Fruit fly (Drosophila melanogaster): ENCODE results near the gene RabX5.

RabX5 gene

dm6 chr3L:1644920-1645567 is 24.9 kb downstream of the RabX5 start, which contains the start of the genes alphaCOP and CG13919:
Gene alphaCOP, minus strand, starts transcription at chr3L:1645199.
Gene CG13919, plus strand, starts transcription at chr3L:1645467.
- TF ChIP-seq Crg-1 (GFP tag; optimal IDR thresholded peaks at IDR 0.05), result peak; percentile 97
- TF ChIP-seq CG14711 (tag; optimal IDR thresholded peaks at IDR 0.05), result peak; percentile 96
- TF ChIP-seq CG7045 (GFP tag; optimal IDR thresholded peaks at IDR 0.05), result peak; percentile 96
- peak; percentile 91 for TF ChIP-seq Mnt (GFP tag; optimal IDR thresholded peaks at IDR 0.05)
- peak; percentile 97 for TF ChIP-seq CG7101 (tag; optimal IDR thresholded peaks at IDR 0.05)
- TF ChIP-seq pad (GFP tag; optimal IDR thresholded peaks at IDR 0.05), result peak; percentile 86
- TF ChIP-seq cic (GFP tag; optimal IDR thresholded peaks at IDR 0.05), result peak; percentile 74
- TF ChIP-seq CG11617 (GFP tag; optimal IDR thresholded peaks at IDR 0.05), result peak; percentile 94
- peak; percentile 91 for TF ChIP-seq Clk (GFP tag; optimal IDR thresholded peaks at IDR 0.05)
- no peak for TF ChIP-seq kay (GFP tag; ENCODE audit: borderline replicate concordance)
- TF ChIP-seq CG33017 (tag; optimal IDR thresholded peaks at IDR 0.05), result peak; percentile 97
- peak; percentile 95 for TF ChIP-seq CG5204 (GFP tag; optimal IDR thresholded peaks at IDR 0.05)
- peak; percentile 93 for TF ChIP-seq Hr96 (GFP tag; optimal IDR thresholded peaks at IDR 0.05)
- peak; percentile 84 for TF ChIP-seq ovo (GFP tag; optimal IDR thresholded peaks at IDR 0.05)
- peak; percentile 76 for TF ChIP-seq tj (GFP tag; optimal IDR thresholded peaks at IDR 0.05)
- TF ChIP-seq bab1 (GFP tag; optimal IDR thresholded peaks at IDR 0.05), result peak; percentile 98
- peak; percentile 97 for TF ChIP-seq toe (GFP tag; optimal IDR thresholded peaks at IDR 0.05)
- peak; percentile 96 for TF ChIP-seq CG12768 (GFP tag; optimal IDR thresholded peaks at IDR 0.05)
- TF ChIP-seq cnc (optimal IDR thresholded peaks at IDR 0.05), result no peak
- peak; percentile 95 for TF ChIP-seq CG1620 (GFP tag; optimal IDR thresholded peaks at IDR 0.05)

dm6 chr3L:1639185-1639812 is 30.6 kb downstream of the RabX5 start, which contains the start of the genes Mettl2 and Bgb:
Gene Mettl2, minus strand, starts transcription at chr3L:1639235.
Gene Bgb, plus strand, starts transcription at chr3L:1639711.
- peak; percentile 73 for TF ChIP-seq CG14711 (tag; optimal IDR thresholded peaks at IDR 0.05)
- peak; percentile 69 for TF ChIP-seq CG12768 (GFP tag; optimal IDR thresholded peaks at IDR 0.05)
- peak; percentile 58 for TF ChIP-seq ovo (GFP tag; optimal IDR thresholded peaks at IDR 0.05)
- peak; percentile 90 for TF ChIP-seq toe (GFP tag; optimal IDR thresholded peaks at IDR 0.05)
- TF ChIP-seq cnc (optimal IDR thresholded peaks at IDR 0.05), result no peak
- peak; percentile 65 for TF ChIP-seq CG11617 (GFP tag; optimal IDR thresholded peaks at IDR 0.05)
- TF ChIP-seq kay (GFP tag; ENCODE audit: borderline replicate concordance), result no peak
- TF ChIP-seq Crg-1 (GFP tag; optimal IDR thresholded peaks at IDR 0.05), result peak; percentile 65
- peak; percentile 65 for TF ChIP-seq CG33017 (tag; optimal IDR thresholded peaks at IDR 0.05)
- TF ChIP-seq Clk (GFP tag; optimal IDR thresholded peaks at IDR 0.05), result peak; percentile 68
- peak; percentile 59 for TF ChIP-seq Mnt (GFP tag; optimal IDR thresholded peaks at IDR 0.05)
- TF ChIP-seq CG7045 (GFP tag; optimal IDR thresholded peaks at IDR 0.05), result peak; percentile 75
- TF ChIP-seq tj (GFP tag; optimal IDR thresholded peaks at IDR 0.05), result peak; percentile 50
- TF ChIP-seq CG1620 (GFP tag; optimal IDR thresholded peaks at IDR 0.05), result peak; percentile 83
- peak; percentile 68 for TF ChIP-seq pad (GFP tag; optimal IDR thresholded peaks at IDR 0.05)
- TF ChIP-seq Hr96 (GFP tag; optimal IDR thresholded peaks at IDR 0.05), result peak; percentile 84
- no peak for TF ChIP-seq cic (GFP tag; optimal IDR thresholded peaks at IDR 0.05)
- no peak for TF ChIP-seq CG5204 (GFP tag; optimal IDR thresholded peaks at IDR 0.05)
- TF ChIP-seq CG7101 (tag; optimal IDR thresholded peaks at IDR 0.05), result peak; percentile 78
- peak; percentile 56 for TF ChIP-seq bab1 (GFP tag; optimal IDR thresholded peaks at IDR 0.05)

- TF ChIP-seq Mnt (GFP tag; optimal IDR thresholded peaks at IDR 0.05), result no peak
- TF ChIP-seq CG5204 (GFP tag; optimal IDR thresholded peaks at IDR 0.05), result no peak
- no peak for TF ChIP-seq pad (GFP tag; optimal IDR thresholded peaks at IDR 0.05)
- TF ChIP-seq tj (GFP tag; optimal IDR thresholded peaks at IDR 0.05), result no peak
- TF ChIP-seq Hr96 (GFP tag; optimal IDR thresholded peaks at IDR 0.05), result no peak
- TF ChIP-seq CG12768 (GFP tag; optimal IDR thresholded peaks at IDR 0.05), result no peak
- TF ChIP-seq Crg-1 (GFP tag; optimal IDR thresholded peaks at IDR 0.05), result no peak
- no peak for TF ChIP-seq CG11617 (GFP tag; optimal IDR thresholded peaks at IDR 0.05)
Observed at dm6 chr3L:1637652-1638051, 32.3 kb downstream of the RabX5 start, which contains the start of gene nSyb. Gene nSyb, minus strand, starts transcription at chr3L:1637752.

DNA sequence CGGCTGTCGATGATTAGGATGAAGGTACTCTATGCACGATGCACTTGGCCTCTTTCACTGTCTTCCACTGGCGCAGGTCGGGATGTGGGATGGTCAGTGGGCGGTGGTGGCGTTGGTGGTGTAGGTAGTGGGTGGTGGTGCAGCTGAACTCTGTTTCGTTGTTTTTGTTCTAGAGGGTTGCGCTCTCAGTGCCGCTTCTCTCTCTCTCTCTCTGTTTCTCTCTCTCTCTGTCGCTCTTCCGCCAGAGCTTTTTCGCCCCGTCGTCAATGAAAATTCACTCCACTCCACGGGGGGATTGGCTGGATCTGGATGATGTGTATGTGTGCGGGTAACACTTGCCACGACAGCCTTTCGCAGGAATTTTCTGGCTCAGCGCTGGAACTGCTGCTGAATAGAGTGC is 33.0 kb downstream of the RabX5 start:
- TF ChIP-seq ovo (GFP tag; optimal IDR thresholded peaks at IDR 0.05) (no peak), Mnt (GFP tag; optimal IDR thresholded peaks at IDR 0.05) (no peak), CG14711 (tag; optimal IDR thresholded peaks at IDR 0.05) (no peak), CG7045 (GFP tag; optimal IDR thresholded peaks at IDR 0.05) (no peak), bab1 (GFP tag; optimal IDR thresholded peaks at IDR 0.05) (no peak), pad (GFP tag; optimal IDR thresholded peaks at IDR 0.05) (no peak), cnc (optimal IDR thresholded peaks at IDR 0.05) (no peak), kay (GFP tag; ENCODE audit: borderline replicate concordance) (no peak), Clk (GFP tag; optimal IDR thresholded peaks at IDR 0.05) (no peak), Hr96 (GFP tag; optimal IDR thresholded peaks at IDR 0.05) (no peak), CG12768 (GFP tag; optimal IDR thresholded peaks at IDR 0.05) (no peak), CG33017 (tag; optimal IDR thresholded peaks at IDR 0.05) (no peak), CG5204 (GFP tag; optimal IDR thresholded peaks at IDR 0.05) (no peak), Crg-1 (GFP tag; optimal IDR thresholded peaks at IDR 0.05) (no peak)

- TF ChIP-seq Clk (GFP tag; optimal IDR thresholded peaks at IDR 0.05), result no peak
- no peak for TF ChIP-seq CG1620 (GFP tag; optimal IDR thresholded peaks at IDR 0.05)
- TF ChIP-seq CG11617 (GFP tag; optimal IDR thresholded peaks at IDR 0.05), result no peak
- TF ChIP-seq CG7045 (GFP tag; optimal IDR thresholded peaks at IDR 0.05), result no peak
- TF ChIP-seq CG5204 (GFP tag; optimal IDR thresholded peaks at IDR 0.05), result no peak
- no peak for TF ChIP-seq Crg-1 (GFP tag; optimal IDR thresholded peaks at IDR 0.05)
- TF ChIP-seq toe (GFP tag; optimal IDR thresholded peaks at IDR 0.05), result no peak
- TF ChIP-seq CG33017 (tag; optimal IDR thresholded peaks at IDR 0.05), result no peak
- TF ChIP-seq cnc (optimal IDR thresholded peaks at IDR 0.05), result no peak
- no peak for TF ChIP-seq CG12768 (GFP tag; optimal IDR thresholded peaks at IDR 0.05)
- TF ChIP-seq CG7101 (tag; optimal IDR thresholded peaks at IDR 0.05), result no peak
- no peak for TF ChIP-seq ovo (GFP tag; optimal IDR thresholded peaks at IDR 0.05)
- TF ChIP-seq Hr96 (GFP tag; optimal IDR thresholded peaks at IDR 0.05), result no peak
- no peak for TF ChIP-seq cic (GFP tag; optimal IDR thresholded peaks at IDR 0.05)
- no peak for TF ChIP-seq Mnt (GFP tag; optimal IDR thresholded peaks at IDR 0.05)
- no peak for TF ChIP-seq kay (GFP tag; ENCODE audit: borderline replicate concordance)
- TF ChIP-seq bab1 (GFP tag; optimal IDR thresholded peaks at IDR 0.05), result no peak
Observed at dm6 chr3L:1629064-1629777, 40.7 kb downstream of the RabX5 start, which contains the start of gene GC. Gene GC, minus strand, starts transcription at chr3L:1629301.

Data from whole organism, adult.